Worm (Caenorhabditis elegans) whole organism, midembryonic: Measurements from ENCODE around the gene lias-1.

Experiments
- T22C8.4 ChIP-seq: fragments of 200-800 bp; sonication (Bioruptor generic); IDR thresholded peaks from 2 replicates; pipeline ENCODE4 v1.3.6; 2022; ENCODE audit warnings: missing genetic modification characterization, missing compliant biosample characterization
- cog-1 ChIP-seq: sonication (generic microtip); optimal IDR thresholded peaks from 2 replicates; lab custom pipeline; 2016; ENCODE audit warnings: missing genetic modification characterization, missing compliant biosample characterization
- flt-1 ChIP-seq: fragments of 200-800 bp; sonication (Bioruptor generic); IDR thresholded peaks from 2 replicates; pipeline ENCODE4 v1.3.6; 2022; ENCODE audit warnings: missing genetic modification characterization, missing compliant biosample characterization
- klf-2 ChIP-seq: fragments of 200-800 bp; sonication (Bioruptor generic); conservative IDR thresholded peaks from 2 replicates; pipeline ENCODE4 v1.3.6; 2022; ENCODE audit warnings: missing genetic modification reagents, missing genetic modification characterization, missing compliant biosample characterization
- med-1 ChIP-seq: sonication (generic microtip); optimal IDR thresholded peaks from 2 replicates; lab custom pipeline; 2017; ENCODE audit warnings: missing genetic modification characterization, mild to moderate bottlenecking, missing compliant biosample characterization, antibody characterized with exemption, missing genetic modification reagents; ENCODE audit not compliant: insufficient read depth
- ref-1 ChIP-seq: fragments of 200-800 bp; sonication (Bioruptor generic); conservative IDR thresholded peaks from 2 replicates; pipeline ENCODE4 v1.3.6; 2022; ENCODE audit warnings: missing genetic modification reagents, missing genetic modification characterization, missing compliant biosample characterization
- tab-1 ChIP-seq: fragments of 200-800 bp; sonication (Bioruptor generic); IDR thresholded peaks from 2 replicates; pipeline ENCODE4 v1.3.6; 2022; ENCODE audit warnings: missing genetic modification characterization, missing compliant biosample characterization
- ztf-23 ChIP-seq: fragments of 200-800 bp; sonication (Bioruptor generic); IDR thresholded peaks from 2 replicates; pipeline ENCODE4 v1.3.6; 2022; ENCODE audit warnings: missing genetic modification reagents, missing genetic modification characterization, missing compliant biosample characterization
- ztf-29 ChIP-seq: fragments of 200-800 bp; sonication (Bioruptor generic); IDR thresholded peaks from 2 replicates; pipeline ENCODE4 v1.3.6; 2022; ENCODE audit warnings: missing genetic modification reagents, missing genetic modification characterization, missing compliant biosample characterization

lias-1 gene

ce11 chrIII:3486055-3486454, 18.8 kb downstream of the lias-1 start:
- TF ChIP-seq cog-1 (tag; lab: Kevin White, UChicago): no peak

DNA sequence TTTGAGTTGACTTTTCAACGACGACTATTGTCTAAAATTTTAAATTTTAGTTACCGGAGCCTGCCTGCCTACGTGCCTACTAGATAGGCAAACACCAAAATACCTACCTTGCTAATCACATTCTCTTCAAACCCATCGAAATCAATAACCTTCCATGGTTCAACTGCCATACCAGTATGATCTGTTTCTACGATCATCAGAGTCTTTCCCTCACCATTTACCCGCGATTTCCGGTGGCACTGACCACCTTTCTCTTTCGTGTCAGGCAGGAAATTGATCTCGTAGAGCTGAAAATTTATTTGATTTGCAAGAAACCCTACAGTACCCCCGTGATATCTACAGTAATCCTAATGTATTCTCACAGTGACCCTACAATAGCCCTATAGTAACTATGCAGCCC, 19.9 kb downstream of the lias-1 start:
- no peak for TF ChIP-seq T22C8.4 (GFP tag; lab: Robert Waterston, UW)
- no peak for TF ChIP-seq med-1 (GFP tag; lab: Kevin White, UChicago)
- no peak for TF ChIP-seq ztf-23
- no peak for TF ChIP-seq ref-1 (GFP tag; lab: Robert Waterston, UW)
- TF ChIP-seq ztf-29 (GFP tag; lab: Robert Waterston, UW): no peak
- no peak for TF ChIP-seq klf-2 (GFP tag; lab: Robert Waterston, UW)
- TF ChIP-seq flt-1 (GFP tag; lab: Robert Waterston, UW): no peak
- TF ChIP-seq cog-1 (tag; lab: Kevin White, UChicago): no peak
- TF ChIP-seq tab-1 (GFP tag; lab: Robert Waterston, UW): no peak

- TF ChIP-seq ztf-29 (GFP tag; lab: Robert Waterston, UW) (no peak), T22C8.4 (GFP tag; lab: Robert Waterston, UW) (no peak), cog-1 (tag; lab: Kevin White, UChicago) (no peak), tab-1 (GFP tag; lab: Robert Waterston, UW) (no peak), flt-1 (GFP tag; lab: Robert Waterston, UW) (no peak), ztf-23 (no peak), med-1 (GFP tag; lab: Kevin White, UChicago) (no peak), ref-1 (GFP tag; lab: Robert Waterston, UW) (no peak), klf-2 (GFP tag; lab: Robert Waterston, UW) (no peak)
Measured at ce11 chrIII:3482291-3482690, 22.6 kb downstream of the lias-1 start, which contains the start of gene C34C12.6. TSS of gene C34C12.6 (plus strand) at chrIII:3482591.

DNA sequence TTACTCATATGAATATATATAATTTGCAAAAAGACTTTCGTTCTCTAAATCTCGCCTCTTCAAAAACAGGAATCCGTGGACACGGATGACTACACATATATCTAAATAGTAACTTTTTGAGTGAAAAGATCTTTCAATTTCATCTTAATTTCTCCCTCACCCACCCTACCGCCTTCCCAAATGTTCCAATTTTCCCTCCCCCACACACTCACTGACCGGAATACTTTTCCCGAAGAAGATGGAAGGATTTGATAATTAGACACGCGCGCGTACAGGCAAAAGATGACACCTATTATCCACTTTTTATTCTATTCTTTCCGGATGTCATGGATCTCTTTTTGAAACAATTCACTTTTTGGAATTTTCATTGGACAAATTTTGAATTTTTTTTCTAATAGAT, 24.0 kb downstream of the lias-1 start:
- TF ChIP-seq T22C8.4 (GFP tag; lab: Robert Waterston, UW): no peak

DNA sequence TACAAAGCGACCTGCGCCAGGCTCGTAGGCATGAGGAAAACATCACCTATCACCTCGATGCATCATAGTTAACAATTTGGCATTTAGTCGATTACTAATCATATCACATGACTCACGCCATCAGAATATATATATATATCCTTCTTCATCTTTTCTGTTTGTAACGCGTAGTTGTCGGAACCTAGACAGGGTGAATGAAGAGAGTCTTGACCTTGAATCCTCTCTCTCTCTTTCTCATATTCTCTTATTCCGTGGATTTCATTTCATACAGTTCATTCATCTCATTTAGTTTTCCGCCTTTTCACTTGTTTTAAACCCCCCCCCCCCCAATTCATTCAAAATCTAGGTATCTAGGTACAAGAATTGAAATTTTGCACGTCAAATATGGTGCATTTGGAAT, 24.7 kb downstream of the lias-1 start:
- no peak for TF ChIP-seq flt-1 (GFP tag; lab: Robert Waterston, UW)
- TF ChIP-seq T22C8.4 (GFP tag; lab: Robert Waterston, UW): no peak
- TF ChIP-seq ztf-29 (GFP tag; lab: Robert Waterston, UW): no peak
- TF ChIP-seq med-1 (GFP tag; lab: Kevin White, UChicago): no peak
- no peak for TF ChIP-seq ref-1 (GFP tag; lab: Robert Waterston, UW)
- TF ChIP-seq tab-1 (GFP tag; lab: Robert Waterston, UW): no peak

DNA sequence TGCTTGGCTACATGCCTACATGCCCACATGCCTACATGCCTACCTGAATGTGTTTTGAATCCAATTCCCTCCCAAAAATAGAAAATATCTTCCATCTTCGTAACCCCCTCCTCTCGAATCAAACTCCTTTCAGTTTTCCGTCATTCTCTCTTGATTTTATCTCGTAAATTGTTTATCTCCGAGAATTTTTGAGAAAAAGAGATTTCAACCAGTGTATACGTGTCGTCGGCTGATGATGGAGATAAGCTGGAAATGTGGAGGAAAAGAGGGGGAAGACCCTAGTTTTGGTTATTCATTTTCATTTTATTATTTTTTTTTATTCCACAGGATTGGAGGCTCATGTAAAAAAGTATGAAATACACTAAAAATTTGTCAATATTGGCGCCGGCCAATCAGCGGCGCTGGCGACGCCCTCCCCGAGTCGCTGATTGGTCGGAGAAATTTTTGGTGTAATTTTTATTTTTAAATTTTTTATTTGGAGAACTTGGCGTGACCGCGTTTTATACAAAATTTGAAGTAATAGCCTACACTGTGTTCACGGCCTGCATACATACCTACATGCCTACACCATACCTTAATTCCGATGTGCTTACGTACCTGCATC, 26.0 kb downstream of the lias-1 start:
- TF ChIP-seq cog-1 (tag; lab: Kevin White, UChicago) (no peak), ztf-29 (GFP tag; lab: Robert Waterston, UW) (no peak), T22C8.4 (GFP tag; lab: Robert Waterston, UW) (no peak), klf-2 (GFP tag; lab: Robert Waterston, UW) (no peak), tab-1 (GFP tag; lab: Robert Waterston, UW) (no peak), ztf-23 (no peak), ref-1 (GFP tag; lab: Robert Waterston, UW) (no peak), flt-1 (GFP tag; lab: Robert Waterston, UW) (no peak), med-1 (GFP tag; lab: Kevin White, UChicago) (no peak)

DNA sequence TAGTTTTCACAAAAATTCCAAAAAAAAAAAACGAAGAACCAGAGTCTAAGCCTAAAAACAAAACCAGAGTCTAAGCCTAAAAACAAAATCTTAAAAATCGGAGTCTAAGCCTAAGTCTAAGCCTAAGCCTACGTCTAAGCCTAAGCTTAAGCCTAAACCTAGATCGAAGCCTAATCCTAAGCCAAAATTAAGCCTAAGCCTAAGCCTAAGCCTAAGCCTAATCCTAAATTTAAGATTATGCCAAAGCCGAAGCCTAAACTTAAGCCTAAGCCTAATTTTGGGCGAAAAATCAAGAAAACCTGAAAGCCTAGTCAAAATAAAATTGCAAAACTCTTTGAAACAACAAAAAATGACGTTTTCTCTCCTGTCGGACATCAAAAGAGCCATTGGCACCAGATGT, 27.5 kb downstream of the lias-1 start:
- TF ChIP-seq klf-2 (GFP tag; lab: Robert Waterston, UW) (no peak), T22C8.4 (GFP tag; lab: Robert Waterston, UW) (no peak), ztf-29 (GFP tag; lab: Robert Waterston, UW) (no peak), tab-1 (GFP tag; lab: Robert Waterston, UW) (no peak), cog-1 (tag; lab: Kevin White, UChicago) (no peak), med-1 (GFP tag; lab: Kevin White, UChicago) (no peak), flt-1 (GFP tag; lab: Robert Waterston, UW) (no peak), ref-1 (GFP tag; lab: Robert Waterston, UW) (no peak), ztf-23 (no peak)

DNA sequence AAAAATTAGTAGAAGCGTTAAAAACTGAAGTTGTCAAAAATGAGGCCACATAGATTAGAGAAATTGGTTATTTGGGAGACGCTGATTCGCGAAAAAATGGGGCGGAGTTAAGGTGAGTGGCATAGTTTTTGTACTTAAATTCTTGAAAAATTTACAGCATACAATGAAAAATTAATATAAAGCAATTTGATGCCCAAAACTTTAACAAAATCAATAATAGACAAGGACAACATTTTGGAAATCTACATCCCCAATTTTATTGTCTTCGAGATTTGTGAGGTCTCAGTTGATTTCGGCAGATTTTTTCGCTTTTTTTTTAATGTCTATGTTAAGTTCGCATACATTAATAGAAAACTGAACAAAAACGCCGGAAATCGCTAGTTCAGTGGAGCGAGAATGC, 28.7 kb downstream of the lias-1 start:
- TF ChIP-seq flt-1 (GFP tag; lab: Robert Waterston, UW) (0 out of 2 replicates have a peak, but pooled peaks have one; percentile 29), T22C8.4 (GFP tag; lab: Robert Waterston, UW) (no peak), ztf-29 (GFP tag; lab: Robert Waterston, UW) (no peak), cog-1 (tag; lab: Kevin White, UChicago) (peak; percentile 66), klf-2 (GFP tag; lab: Robert Waterston, UW) (peak; percentile 56; the same call in 1 of the 2 replicates)

- TF ChIP-seq T22C8.4 (GFP tag; lab: Robert Waterston, UW): no peak
- no peak for TF ChIP-seq ztf-23
- TF ChIP-seq tab-1 (GFP tag; lab: Robert Waterston, UW): no peak
- no peak for TF ChIP-seq med-1 (GFP tag; lab: Kevin White, UChicago)
- TF ChIP-seq klf-2 (GFP tag; lab: Robert Waterston, UW): no peak
- TF ChIP-seq ref-1 (GFP tag; lab: Robert Waterston, UW): no peak
- no peak for TF ChIP-seq cog-1 (tag; lab: Kevin White, UChicago)
- no peak for TF ChIP-seq ztf-29 (GFP tag; lab: Robert Waterston, UW)
Measured at ce11 chrIII:3475497-3475896, 29.4 kb downstream of the lias-1 start, which contains the start of gene C34C12.9. TSS of gene C34C12.9 (minus strand) at chrIII:3475512.

- TF ChIP-seq tab-1 (GFP tag; lab: Robert Waterston, UW): no peak
- no peak for TF ChIP-seq ref-1 (GFP tag; lab: Robert Waterston, UW)
- no peak for TF ChIP-seq med-1 (GFP tag; lab: Kevin White, UChicago)
- TF ChIP-seq T22C8.4 (GFP tag; lab: Robert Waterston, UW): no peak
- no peak for TF ChIP-seq ztf-29 (GFP tag; lab: Robert Waterston, UW)
- no peak for TF ChIP-seq ztf-23
- TF ChIP-seq klf-2 (GFP tag; lab: Robert Waterston, UW): no peak
- no peak for TF ChIP-seq flt-1 (GFP tag; lab: Robert Waterston, UW)
- TF ChIP-seq cog-1 (tag; lab: Kevin White, UChicago): no peak
Measured at ce11 chrIII:3475014-3475413, 29.9 kb downstream of the lias-1 start.
